Worm (Caenorhabditis elegans) whole organism, L2 larva: ENCODE measurements around the gene gbh-1.

ENCODE experiments used
- Y55F3AM.14 ChIP-seq: fragments of 200-800 bp; sonication (Bioruptor generic); optimal IDR thresholded peaks from 2 replicates; lab custom pipeline; 2018; ENCODE audit warnings: mild to moderate bottlenecking, missing genetic modification characterization, missing compliant biosample characterization
- alr-1 ChIP-seq: fragments of 150-350 bp; optimal IDR thresholded peaks from 2 replicates; lab custom pipeline; 2014; ENCODE audit warnings: missing biosample characterization, missing genetic modification characterization
- fos-1 ChIP-seq: fragments of 150-350 bp; optimal IDR thresholded peaks from 2 replicates; lab custom pipeline; 2014; ENCODE audit warnings: missing biosample characterization, missing genetic modification characterization
- gmeb-1 ChIP-seq: fragments of 150-350 bp; optimal IDR thresholded peaks from 2 replicates; lab custom pipeline; 2014; ENCODE audit warnings: missing biosample characterization, missing genetic modification characterization
- lin-11 ChIP-seq: fragments of 150-350 bp; sonication (generic microtip); optimal IDR thresholded peaks from 2 replicates; lab custom pipeline; 2014; ENCODE audit warnings: missing biosample characterization, missing genetic modification characterization, inconsistent platforms, mixed read lengths
- nhr-6 ChIP-seq: fragments of 150-350 bp; optimal IDR thresholded peaks from 2 replicates; lab custom pipeline; 2014; ENCODE audit warnings: missing biosample characterization, missing genetic modification characterization
- nhr-77 ChIP-seq: fragments of 150-350 bp; optimal IDR thresholded peaks from 2 replicates; lab custom pipeline; 2014; ENCODE audit warnings: missing biosample characterization, missing genetic modification characterization

Gene gbh-1

DNA sequence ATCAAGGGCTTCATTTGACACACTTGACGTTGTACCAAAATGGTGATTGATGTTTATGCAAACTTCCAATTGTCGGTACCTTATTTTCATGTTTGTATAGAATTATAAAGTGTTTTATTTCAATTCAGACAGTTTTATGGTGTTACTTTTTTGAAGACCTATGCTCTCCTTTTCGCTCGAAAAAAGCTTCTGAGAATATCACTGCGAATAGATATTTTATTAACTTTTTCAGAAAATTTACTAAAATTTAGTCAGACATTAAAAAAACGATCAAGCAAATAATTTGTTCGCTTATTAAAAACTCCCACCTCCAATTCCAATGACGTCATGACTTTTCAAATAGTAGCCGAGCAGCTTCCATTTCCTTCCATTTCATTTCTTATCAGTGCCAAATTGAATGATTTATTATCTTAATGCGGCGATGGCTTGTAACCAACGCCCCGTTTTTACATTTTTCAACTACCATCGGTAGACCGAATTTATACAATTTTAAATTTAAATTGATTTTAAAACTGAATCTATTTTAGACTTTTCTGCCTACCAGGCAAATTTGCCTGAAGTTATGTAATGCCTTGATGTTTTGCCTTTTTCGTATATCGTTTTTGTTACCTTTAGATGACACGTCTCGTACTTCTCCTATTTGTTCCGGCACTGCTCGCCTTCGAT lies 46.6 kb downstream of the gbh-1 start, which contains the start of gene M28.10:
TSS of gene M28.10 (plus strand) at position 616 of the 666 bp plus-strand sequence.
- TF ChIP-seq nhr-6 (tag; lab: Kevin White, UChicago) (no peak), nhr-77 (tag; lab: Kevin White, UChicago) (no peak), fos-1 (tag; lab: Kevin White, UChicago) (peak; percentile 1), Y55F3AM.14 (GFP tag; lab: Kevin White, UChicago) (no peak), alr-1 (tag; lab: Kevin White, UChicago) (no peak), lin-11 (no peak)

DNA sequence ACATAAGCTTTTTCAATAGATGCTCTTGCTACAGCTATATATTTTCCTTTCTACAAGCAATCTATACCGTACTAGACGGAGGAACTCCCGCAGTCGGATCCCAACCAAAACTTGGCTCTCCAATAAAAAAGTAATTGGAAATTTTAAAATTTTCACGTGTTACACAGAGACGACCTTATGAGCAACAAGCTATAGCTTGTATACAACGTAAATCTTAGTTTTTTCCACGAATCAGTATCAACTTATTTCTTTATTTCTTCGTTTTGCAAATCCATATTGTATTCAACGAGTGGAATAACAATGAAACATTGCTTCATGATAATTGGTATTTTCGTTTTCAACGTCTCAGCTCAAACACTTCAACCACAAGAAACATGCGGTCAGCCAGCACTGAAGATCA lies 50.2 kb downstream of the gbh-1 start, which contains the start of gene M28.4:
TSS of gene M28.4 (plus strand) at position 301 of the 400 bp plus-strand sequence.
- no peak for TF ChIP-seq gmeb-1 (tag; lab: Kevin White, UChicago)
